Fruit fly (Drosophila melanogaster) whole organism, prepupa: ENCODE results near the gene PGAP5.
A peak's percentile ranks its signal among the peaks of the same experiment; 100 is the strongest.

ENCODE experiments used
- Blimp-1 ChIP-seq: fragments of 200-800 bp; sonication (Bioruptor generic); optimal IDR thresholded peaks from 3 replicates; lab custom pipeline; 2017; ENCODE audit warnings: missing biosample characterization, missing genetic modification characterization, mild to moderate bottlenecking, moderate library complexity, missing genetic modification reagents
- CG10631 ChIP-seq: fragments of 200-800 bp; sonication (Bioruptor generic); optimal IDR thresholded peaks from 2 replicates; lab custom pipeline; 2016; ENCODE audit warnings: missing biosample characterization, missing genetic modification characterization
- CG11762 ChIP-seq: fragments of 200-800 bp; sonication (Bioruptor generic); optimal IDR thresholded peaks from 3 replicates; lab custom pipeline; 2016; ENCODE audit warnings: missing biosample characterization, missing genetic modification characterization; ENCODE audit not compliant: insufficient read depth
- CG11902 ChIP-seq: fragments of 200-800 bp; sonication (Bioruptor generic); optimal IDR thresholded peaks from 3 replicates; lab custom pipeline; 2016; ENCODE audit warnings: missing biosample characterization, missing genetic modification characterization
- CG15336 ChIP-seq: fragments of 200-800 bp; sonication (Bioruptor generic); IDR thresholded peaks from 2 replicates; pipeline ENCODE4 v1.3.6; 2022; ENCODE audit warnings: missing biosample characterization, missing genetic modification characterization
- CG1621 ChIP-seq: fragments of 200-800 bp; sonication (Bioruptor generic); optimal IDR thresholded peaks from 3 replicates; lab custom pipeline; 2018; ENCODE audit warnings: missing biosample characterization, mild to moderate bottlenecking, missing genetic modification characterization
- CG16779 ChIP-seq: fragments of 200-800 bp; sonication (Bioruptor generic); optimal IDR thresholded peaks from 3 replicates; lab custom pipeline; 2017; ENCODE audit warnings: missing biosample characterization, mild to moderate bottlenecking, missing genetic modification characterization
- CG3919 ChIP-seq: fragments of 200-800 bp; sonication (Bioruptor generic); optimal IDR thresholded peaks from 3 replicates; lab custom pipeline; 2016; ENCODE audit warnings: missing biosample characterization, missing genetic modification characterization
- CG4318 ChIP-seq: fragments of 200-800 bp; sonication (Bioruptor generic); optimal IDR thresholded peaks from 3 replicates; lab custom pipeline; 2017; ENCODE audit warnings: missing biosample characterization, mild to moderate bottlenecking, missing genetic modification characterization
- CG6163 ChIP-seq: fragments of 200-800 bp; sonication (Bioruptor generic); IDR thresholded peaks from 3 replicates; pipeline ENCODE4 v1.3.6; 2022; ENCODE audit warnings: missing biosample characterization, missing genetic modification characterization
- CG6276 ChIP-seq: fragments of 200-800 bp; sonication (Bioruptor generic); optimal IDR thresholded peaks from 2 replicates; lab custom pipeline; 2017; ENCODE audit warnings: missing biosample characterization, mild to moderate bottlenecking, missing genetic modification characterization
- CG6792 ChIP-seq: fragments of 200-800 bp; sonication (Bioruptor generic); optimal IDR thresholded peaks from 3 replicates; lab custom pipeline; 2016; ENCODE audit warnings: missing biosample characterization, missing genetic modification characterization
- CG6808 ChIP-seq: fragments of 200-800 bp; sonication (Bioruptor generic); optimal IDR thresholded peaks from 3 replicates; lab custom pipeline; 2017; ENCODE audit warnings: missing biosample characterization, missing genetic modification characterization, mild to moderate bottlenecking, moderate library complexity, missing genetic modification reagents
- CG6854 ChIP-seq: fragments of 200-800 bp; sonication (Bioruptor generic); optimal IDR thresholded peaks from 2 replicates; lab custom pipeline; 2017; ENCODE audit warnings: missing biosample characterization, mild to moderate bottlenecking, missing genetic modification characterization
- CG7368 ChIP-seq: fragments of 200-800 bp; sonication (Bioruptor generic); optimal IDR thresholded peaks from 3 replicates; lab custom pipeline; 2016; ENCODE audit warnings: missing biosample characterization, missing genetic modification characterization
- CG8119 ChIP-seq: fragments of 200-800 bp; sonication (Bioruptor generic); IDR thresholded peaks from 3 replicates; pipeline ENCODE4 v1.3.6; 2022; ENCODE audit warnings: missing biosample characterization, missing genetic modification characterization
- CG8319 ChIP-seq: fragments of 200-800 bp; sonication (Bioruptor generic); optimal IDR thresholded peaks from 3 replicates; lab custom pipeline; 2016; ENCODE audit warnings: missing biosample characterization, missing genetic modification characterization
- Ets21C ChIP-seq: fragments of 200-800 bp; sonication (Bioruptor generic); optimal IDR thresholded peaks from 3 replicates; lab custom pipeline; 2016; ENCODE audit warnings: missing biosample characterization, missing genetic modification characterization
- Ets96B ChIP-seq: fragments of 200-800 bp; optimal IDR thresholded peaks from 2 replicates; lab custom pipeline; 2019; ENCODE audit warnings: missing biosample characterization, mild to moderate bottlenecking, missing genetic modification characterization, moderate library complexity
- Gug ChIP-seq: fragments of 200-800 bp; sonication (Bioruptor generic); IDR thresholded peaks from 2 replicates; pipeline ENCODE4 v1.3.6; 2022; ENCODE audit warnings: missing biosample characterization, missing genetic modification characterization
- Hr4 ChIP-seq: fragments of 200-800 bp; sonication (Bioruptor generic); optimal IDR thresholded peaks from 3 replicates; lab custom pipeline; 2016; ENCODE audit warnings: missing biosample characterization, missing genetic modification characterization
- Lpt ChIP-seq: fragments of 200-800 bp; sonication (Bioruptor generic); optimal IDR thresholded peaks from 3 replicates; lab custom pipeline; 2016; ENCODE audit warnings: missing biosample characterization, missing genetic modification characterization
- Met ChIP-seq: fragments of 200-800 bp; sonication (Bioruptor generic); optimal IDR thresholded peaks from 3 replicates; lab custom pipeline; 2016; ENCODE audit warnings: missing biosample characterization, missing genetic modification characterization
- OdsH ChIP-seq: fragments of 200-800 bp; sonication (Bioruptor generic); optimal IDR thresholded peaks from 3 replicates; lab custom pipeline; 2016; ENCODE audit warnings: missing biosample characterization, missing genetic modification characterization
- Sox102F ChIP-seq: fragments of 200-800 bp; sonication (Bioruptor generic); optimal IDR thresholded peaks from 2 replicates; lab custom pipeline; 2016; ENCODE audit warnings: missing biosample characterization, mild to moderate bottlenecking, missing genetic modification characterization
- Sox15 ChIP-seq: fragments of 200-800 bp; sonication (Bioruptor generic); optimal IDR thresholded peaks from 3 replicates; lab custom pipeline; 2016; ENCODE audit warnings: missing biosample characterization, missing genetic modification characterization
- achi ChIP-seq: fragments of 200-800 bp; sonication (Bioruptor generic); optimal IDR thresholded peaks from 3 replicates; lab custom pipeline; 2016; ENCODE audit warnings: missing biosample characterization, missing genetic modification characterization
- cyc ChIP-seq: fragments of 200-800 bp; sonication (Bioruptor generic); optimal IDR thresholded peaks from 3 replicates; lab custom pipeline; 2016; ENCODE audit warnings: missing biosample characterization, missing genetic modification characterization
- dac ChIP-seq: fragments of 200-800 bp; sonication (Bioruptor generic); optimal IDR thresholded peaks from 2 replicates; lab custom pipeline; 2017; ENCODE audit warnings: missing biosample characterization, mild to moderate bottlenecking, missing genetic modification characterization
- dsx ChIP-seq: fragments of 200-800 bp; optimal IDR thresholded peaks from 3 replicates; lab custom pipeline; 2019; ENCODE audit warnings: missing biosample characterization, mild to moderate bottlenecking, missing genetic modification characterization, moderate library complexity; ENCODE audit not compliant: poor library complexity, severe bottlenecking
- esn ChIP-seq: fragments of 200-800 bp; sonication (Bioruptor generic); optimal IDR thresholded peaks from 2 replicates; lab custom pipeline; 2016; ENCODE audit warnings: missing biosample characterization, mild to moderate bottlenecking, missing genetic modification characterization, moderate library complexity
- fd59A ChIP-seq: fragments of 200-800 bp; sonication (Bioruptor generic); optimal IDR thresholded peaks from 2 replicates; lab custom pipeline; 2017; ENCODE audit warnings: missing biosample characterization, mild to moderate bottlenecking, missing genetic modification characterization, missing genetic modification reagents
- fd85E ChIP-seq: fragments of 200-800 bp; sonication (Bioruptor generic); optimal IDR thresholded peaks from 3 replicates; lab custom pipeline; 2016; ENCODE audit warnings: missing biosample characterization, missing genetic modification characterization
- fkh ChIP-seq: fragments of 200-800 bp; sonication (Bioruptor generic); optimal IDR thresholded peaks from 3 replicates; lab custom pipeline; 2017; ENCODE audit warnings: missing biosample characterization, mild to moderate bottlenecking, missing genetic modification characterization, moderate library complexity
- lz ChIP-seq: fragments of 200-800 bp; sonication (Bioruptor generic); optimal IDR thresholded peaks from 3 replicates; lab custom pipeline; 2016; ENCODE audit warnings: missing biosample characterization, missing genetic modification characterization
- net ChIP-seq: fragments of 200-800 bp; sonication (Bioruptor generic); optimal IDR thresholded peaks from 3 replicates; lab custom pipeline; 2016; ENCODE audit warnings: missing biosample characterization, missing genetic modification characterization
- pdm3 ChIP-seq: fragments of 200-800 bp; sonication (Bioruptor generic); optimal IDR thresholded peaks from 3 replicates; lab custom pipeline; 2016; ENCODE audit warnings: missing biosample characterization, missing genetic modification characterization
- salr ChIP-seq, 2 experiments: fragments of 200-800 bp; sonication (Bioruptor generic); optimal IDR thresholded peaks; 3 replicates each; lab custom pipeline; 2016 to 2018; ENCODE audit warnings: missing biosample characterization in 2 of 2, missing genetic modification characterization in 2 of 2, mild to moderate bottlenecking in 1 of 2
- spab ChIP-seq: fragments of 200-800 bp; sonication (Bioruptor generic); optimal IDR thresholded peaks from 2 replicates; lab custom pipeline; 2017; ENCODE audit warnings: missing biosample characterization, mild to moderate bottlenecking, missing genetic modification characterization, missing genetic modification reagents
- vri ChIP-seq: fragments of 200-800 bp; sonication (Bioruptor generic); optimal IDR thresholded peaks from 3 replicates; lab custom pipeline; 2016; ENCODE audit warnings: missing biosample characterization, mild to moderate bottlenecking, missing genetic modification characterization

PGAP5 gene

DNA sequence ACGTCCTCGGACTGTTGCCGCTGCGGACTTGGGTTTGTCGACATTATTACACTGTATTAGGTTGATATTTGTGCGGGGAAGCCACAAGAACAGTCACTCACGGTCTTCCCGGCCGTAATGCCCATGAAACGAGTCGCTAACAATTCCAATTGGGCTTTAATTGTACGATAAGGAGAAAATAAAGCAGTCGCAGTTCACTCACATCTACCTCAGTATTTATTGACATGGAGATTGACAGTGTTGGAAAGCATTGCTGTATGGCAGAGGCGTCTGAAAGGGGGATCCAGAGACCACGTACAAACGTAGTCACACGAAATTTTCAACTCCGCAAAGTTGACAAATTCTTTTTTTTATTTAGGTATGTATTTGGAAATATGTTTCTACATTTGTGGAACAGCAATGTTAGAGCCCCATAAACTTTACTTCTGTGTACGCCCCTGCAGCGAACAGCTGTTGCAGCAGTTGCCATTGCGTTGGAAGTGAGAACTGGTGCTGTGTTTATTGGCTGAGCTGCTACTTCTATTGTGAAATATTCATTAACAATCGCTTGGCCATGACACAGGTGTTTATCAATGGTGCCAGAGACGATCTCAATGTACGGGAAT lies 14.1 kb downstream of the PGAP5 start, which contains the start of the genes CG8372 and CG8360 (continued):
- TF ChIP-seq Ets96B (tag; lab: Kevin White, UChicago): peak; percentile 99
- TF ChIP-seq CG15336 (GFP tag; lab: Robert Waterston, UW): peak; percentile 99
- TF ChIP-seq spab (GFP tag; lab: Kevin White, UChicago): peak; percentile 99
- peak; percentile 99 for TF ChIP-seq Met (GFP tag; lab: Kevin White, UChicago)
- TF ChIP-seq CG6163: peak; percentile 100
- peak; percentile 99 for TF ChIP-seq CG7368 (GFP tag; lab: Kevin White, UChicago)
- peak; percentile 100 for TF ChIP-seq OdsH
- peak; percentile 100 for TF ChIP-seq CG3919 (GFP tag; lab: Kevin White, UChicago)
- peak; percentile 100 for TF ChIP-seq lz (GFP tag; lab: Kevin White, UChicago)
- TF ChIP-seq CG4318 (GFP tag; lab: Kevin White, UChicago): peak; percentile 98
- TF ChIP-seq fd59A: peak; percentile 99
- peak; percentile 98 for TF ChIP-seq fkh
- peak; percentile 100 for TF ChIP-seq Hr4 (GFP tag; lab: Kevin White, UChicago)
- peak; percentile 100 for TF ChIP-seq pdm3
- peak; percentile 99 for TF ChIP-seq CG8319 (GFP tag; lab: Kevin White, UChicago)
- TF ChIP-seq CG6276: peak; percentile 98
- peak; percentile 99 for TF ChIP-seq Ets21C (GFP tag; lab: Kevin White, UChicago)
- TF ChIP-seq fd85E (GFP tag; lab: Kevin White, UChicago): peak; percentile 98
- TF ChIP-seq CG16779 (tag; lab: Kevin White, UChicago): peak; percentile 98
- TF ChIP-seq Sox15 (GFP tag; lab: Kevin White, UChicago): peak; percentile 99
- peak; percentile 98 for TF ChIP-seq CG8119 (GFP tag; lab: Robert Waterston, UW)
- TF ChIP-seq Sox102F (GFP tag; lab: Kevin White, UChicago): peak; percentile 100
- TF ChIP-seq Gug (GFP tag; lab: Robert Waterston, UW): peak; percentile 99
- TF ChIP-seq CG11902 (GFP tag; lab: Kevin White, UChicago): peak; percentile 99
- TF ChIP-seq esn (GFP tag; lab: Kevin White, UChicago): peak; percentile 100
- peak; percentile 98 for TF ChIP-seq CG1621 (tag; lab: Kevin White, UChicago)
- peak; percentile 99 for TF ChIP-seq cyc (GFP tag; lab: Kevin White, UChicago)
- peak; percentile 96 for TF ChIP-seq Blimp-1 (GFP tag; lab: Kevin White, UChicago)
- peak; percentile 98 to 99 for TF ChIP-seq salr (GFP tag; optimal IDR thresholded peaks at IDR 0.05; lab: Kevin White, UChicago)
- peak; percentile 99 for TF ChIP-seq CG6792 (GFP tag; lab: Kevin White, UChicago)
- TF ChIP-seq CG6808 (GFP tag; lab: Kevin White, UChicago): peak; percentile 98
- TF ChIP-seq CG10631 (GFP tag; lab: Kevin White, UChicago): peak; percentile 100
- TF ChIP-seq net: peak; percentile 99
- peak; percentile 99 for TF ChIP-seq achi (GFP tag; lab: Kevin White, UChicago)

DNA sequence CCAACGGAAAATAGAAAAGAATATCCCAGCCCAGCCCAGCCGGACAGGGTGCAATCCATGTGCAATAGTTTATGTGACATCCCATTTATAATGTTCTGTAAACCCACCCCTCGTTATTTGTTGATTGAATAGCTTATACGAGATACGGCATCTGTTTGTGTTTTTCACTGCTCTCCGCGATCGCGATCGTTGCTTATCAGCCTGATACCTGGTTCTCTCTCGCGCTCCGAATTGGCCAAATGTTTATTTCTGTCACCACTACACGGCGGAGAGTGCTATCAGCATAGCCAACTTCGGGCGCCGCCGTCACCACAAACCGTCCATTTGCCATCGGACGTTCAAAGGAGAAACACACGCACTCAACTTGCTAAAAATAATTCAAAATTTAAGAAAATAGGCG lies 15.3 kb downstream of the PGAP5 start, which contains the start of gene CG8353:
CG8353 (plus strand) TSS at position 59 of the 400 bp plus-strand sequence.
- TF ChIP-seq CG15336 (GFP tag; lab: Robert Waterston, UW) (0 out of 2 replicates have a peak, but pooled peaks have one; percentile 21), CG4318 (GFP tag; lab: Kevin White, UChicago) (no peak), CG16779 (tag; lab: Kevin White, UChicago) (no peak), lz (GFP tag; lab: Kevin White, UChicago) (no peak), CG6854 (GFP tag; lab: Kevin White, UChicago) (no peak), Lpt (GFP tag; lab: Kevin White, UChicago) (no peak), CG6276 (no peak), fkh (peak; percentile 67), CG8119 (GFP tag; lab: Robert Waterston, UW) (no peak), dsx (GFP tag; lab: Kevin White, UChicago) (no peak), CG11762 (GFP tag; lab: Kevin White, UChicago) (no peak), vri (GFP tag; lab: Kevin White, UChicago) (no peak), Gug (GFP tag; lab: Robert Waterston, UW) (no peak), dac (GFP tag; lab: Kevin White, UChicago) (no peak), spab (GFP tag; lab: Kevin White, UChicago) (no peak)
- TF ChIP-seq, all 60 proteins: peak for 2
